Worm (Caenorhabditis elegans) whole organism, L2 larva: ENCODE results near the gene chmp-7.

Experiments
- F13H6.1 ChIP-seq: sonication (generic microtip); optimal IDR thresholded peaks from 2 replicates; lab custom pipeline; 2016; ENCODE audit warnings: missing genetic modification characterization, missing compliant biosample characterization
- Y55F3AM.14 ChIP-seq: fragments of 200-800 bp; sonication (Bioruptor generic); optimal IDR thresholded peaks from 2 replicates; lab custom pipeline; 2018; ENCODE audit warnings: mild to moderate bottlenecking, missing genetic modification characterization, missing compliant biosample characterization
- aly-2 ChIP-seq: fragments of 150-350 bp; optimal IDR thresholded peaks from 2 replicates; lab custom pipeline; 2014; ENCODE audit warnings: missing biosample characterization, missing genetic modification characterization
- ama-1 ChIP-seq: fragments of 150-350 bp; optimal IDR thresholded peaks from 2 replicates; lab custom pipeline; 2018; ENCODE audit warnings: inconsistent platforms
- blmp-1 ChIP-seq: sonication (generic microtip); optimal IDR thresholded peaks from 2 replicates; lab custom pipeline; 2017; ENCODE audit warnings: missing genetic modification characterization, mild to moderate bottlenecking, missing compliant biosample characterization, antibody characterized with exemption, moderate library complexity; ENCODE audit not compliant: insufficient read depth
- crh-2 ChIP-seq: sonication (generic microtip); optimal IDR thresholded peaks from 2 replicates; lab custom pipeline; 2017; ENCODE audit warnings: missing biosample characterization, missing genetic modification characterization
- egl-27 ChIP-seq: sonication (generic microtip); optimal IDR thresholded peaks from 3 replicates; lab custom pipeline; 2017; ENCODE audit warnings: missing biosample characterization, missing genetic modification reagents, missing genetic modification characterization
- elt-1 ChIP-seq: fragments of 150-350 bp; optimal IDR thresholded peaks from 2 replicates; lab custom pipeline; 2014; ENCODE audit warnings: missing biosample characterization, missing genetic modification characterization
- elt-3 ChIP-seq: sonication (generic microtip); optimal IDR thresholded peaks from 2 replicates; lab custom pipeline; 2017; ENCODE audit warnings: missing biosample characterization, missing genetic modification characterization
- fos-1 ChIP-seq: fragments of 150-350 bp; optimal IDR thresholded peaks from 2 replicates; lab custom pipeline; 2014; ENCODE audit warnings: missing biosample characterization, missing genetic modification characterization
- gmeb-1 ChIP-seq: fragments of 150-350 bp; optimal IDR thresholded peaks from 2 replicates; lab custom pipeline; 2014; ENCODE audit warnings: missing biosample characterization, missing genetic modification characterization
- lin-11 ChIP-seq: fragments of 150-350 bp; sonication (generic microtip); optimal IDR thresholded peaks from 2 replicates; lab custom pipeline; 2014; ENCODE audit warnings: missing biosample characterization, missing genetic modification characterization, inconsistent platforms, mixed read lengths
- lin-13 ChIP-seq: fragments of 150-350 bp; optimal IDR thresholded peaks from 2 replicates; lab custom pipeline; 2014; ENCODE audit warnings: missing biosample characterization, missing genetic modification reagents, missing genetic modification characterization
- lin-39 ChIP-seq: fragments of 150-350 bp; optimal IDR thresholded peaks from 2 replicates; lab custom pipeline; 2014; ENCODE audit warnings: missing biosample characterization, missing genetic modification reagents, missing genetic modification characterization
- lsy-2 ChIP-seq, 2 experiments: fragments of 150-350 bp in 1 of 2; sonication (generic microtip) in 1 of 2; optimal IDR thresholded peaks; 2 replicates each; lab custom pipeline; 2014 to 2017; ENCODE audit warnings: missing biosample characterization in 2 of 2, missing genetic modification characterization in 2 of 2
- mab-5 ChIP-seq: fragments of 150-350 bp; optimal IDR thresholded peaks from 2 replicates; lab custom pipeline; 2014; ENCODE audit warnings: missing biosample characterization, missing genetic modification characterization
- mbf-1 ChIP-seq: sonication (generic microtip); optimal IDR thresholded peaks from 2 replicates; lab custom pipeline; 2017; ENCODE audit warnings: missing biosample characterization, missing genetic modification characterization
- mdl-1 ChIP-seq, 2 experiments: fragments of 150-350 bp in 1 of 2; sonication (generic microtip) in 1 of 2; optimal IDR thresholded peaks; 2 replicates each; lab custom pipeline; 2017; ENCODE audit warnings: missing biosample characterization in 2 of 2, missing genetic modification characterization in 2 of 2
- nhr-11 ChIP-seq: fragments of 150-350 bp; optimal IDR thresholded peaks from 2 replicates; lab custom pipeline; 2014; ENCODE audit warnings: missing biosample characterization, missing genetic modification characterization
- nhr-12 ChIP-seq: fragments of 150-350 bp; optimal IDR thresholded peaks from 2 replicates; lab custom pipeline; 2014; ENCODE audit warnings: missing biosample characterization, missing genetic modification characterization
- nhr-129 ChIP-seq: fragments of 150-350 bp; optimal IDR thresholded peaks from 2 replicates; lab custom pipeline; 2014; ENCODE audit warnings: missing biosample characterization, missing genetic modification characterization
- nhr-21 ChIP-seq: fragments of 150-350 bp; optimal IDR thresholded peaks from 2 replicates; lab custom pipeline; 2014; ENCODE audit warnings: missing biosample characterization, missing genetic modification characterization
- nhr-23 ChIP-seq: fragments of 150-350 bp; optimal IDR thresholded peaks from 2 replicates; lab custom pipeline; 2014; ENCODE audit warnings: missing biosample characterization, missing genetic modification reagents, missing genetic modification characterization
- nhr-25 ChIP-seq: fragments of 150-350 bp; sonication (generic microtip); optimal IDR thresholded peaks from 3 replicates; lab custom pipeline; 2014; ENCODE audit warnings: missing biosample characterization, missing genetic modification characterization
- nhr-6 ChIP-seq: fragments of 150-350 bp; optimal IDR thresholded peaks from 2 replicates; lab custom pipeline; 2014; ENCODE audit warnings: missing biosample characterization, missing genetic modification characterization
- nhr-77 ChIP-seq: fragments of 150-350 bp; optimal IDR thresholded peaks from 2 replicates; lab custom pipeline; 2014; ENCODE audit warnings: missing biosample characterization, missing genetic modification characterization
- peb-1 ChIP-seq: fragments of 150-350 bp; optimal IDR thresholded peaks from 2 replicates; lab custom pipeline; 2014; ENCODE audit warnings: missing biosample characterization, missing genetic modification characterization
- sem-4 ChIP-seq: fragments of 150-350 bp; optimal IDR thresholded peaks from 2 replicates; lab custom pipeline; 2014; ENCODE audit warnings: missing biosample characterization, missing genetic modification reagents, missing genetic modification characterization
- skn-1 ChIP-seq: sonication (generic microtip); optimal IDR thresholded peaks from 2 replicates; lab custom pipeline; 2017; ENCODE audit warnings: missing biosample characterization, missing genetic modification characterization
- sma-3 ChIP-seq: sonication (generic microtip); optimal IDR thresholded peaks from 2 replicates; lab custom pipeline; 2016; ENCODE audit warnings: missing genetic modification reagents, missing genetic modification characterization, missing compliant biosample characterization
- sma-9 ChIP-seq, 2 experiments: fragments of 150-350 bp in 1 of 2; sonication (generic microtip) in 1 of 2; optimal IDR thresholded peaks; 2 replicates each; lab custom pipeline; 2014 to 2016; ENCODE audit warnings: missing genetic modification characterization in 2 of 2, mild to moderate bottlenecking in 1 of 2, missing biosample characterization in 1 of 2, missing compliant biosample characterization in 1 of 2, missing genetic modification reagents in 1 of 2, moderate library complexity in 1 of 2
- unc-39 ChIP-seq: fragments of 150-350 bp; optimal IDR thresholded peaks from 2 replicates; lab custom pipeline; 2014; ENCODE audit warnings: missing biosample characterization, missing genetic modification characterization
- unc-55 ChIP-seq: fragments of 150-350 bp; sonication (generic microtip); optimal IDR thresholded peaks from 3 replicates; lab custom pipeline; 2014; ENCODE audit warnings: missing biosample characterization, missing genetic modification reagents, missing genetic modification characterization
- unc-62 ChIP-seq: fragments of 150-350 bp; optimal IDR thresholded peaks from 2 replicates; lab custom pipeline; 2014; ENCODE audit warnings: missing biosample characterization, missing genetic modification reagents, missing genetic modification characterization
- zag-1 ChIP-seq: fragments of 150-350 bp; optimal IDR thresholded peaks from 2 replicates; lab custom pipeline; 2014; ENCODE audit warnings: missing biosample characterization, missing genetic modification characterization
- ztf-1 ChIP-seq: fragments of 200-800 bp; sonication (Bioruptor generic); conservative IDR thresholded peaks from 2 replicates; pipeline ENCODE4 v1.3.6; 2022; ENCODE audit warnings: missing genetic modification characterization, missing compliant biosample characterization
- ztf-11 ChIP-seq: sonication (generic microtip); optimal IDR thresholded peaks from 2 replicates; lab custom pipeline; 2017; ENCODE audit warnings: missing biosample characterization, missing genetic modification characterization
- ztf-4 ChIP-seq: fragments of 150-350 bp; optimal IDR thresholded peaks from 2 replicates; lab custom pipeline; 2014; ENCODE audit warnings: missing biosample characterization, missing genetic modification characterization

chmp-7 gene

DNA sequence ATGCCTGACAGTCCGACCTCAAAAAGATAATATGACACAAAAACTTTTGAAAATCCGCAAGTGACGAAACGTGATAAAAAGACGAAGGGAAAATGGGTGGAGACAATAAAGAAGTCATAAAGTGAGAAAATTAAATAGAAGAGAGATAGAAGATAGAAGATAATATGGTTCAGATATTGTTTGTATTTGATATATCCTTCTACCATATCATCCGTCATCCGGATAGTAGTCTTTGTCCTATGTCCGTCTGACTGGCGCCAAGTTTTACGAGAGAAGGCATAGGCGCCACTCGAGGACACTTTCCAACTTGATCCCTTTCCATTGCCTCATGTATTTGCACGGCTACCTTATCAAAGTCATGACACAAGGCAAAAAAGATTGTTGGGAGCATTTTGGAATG lies 22.9 kb upstream of the chmp-7 start:
- no peak for TF ChIP-seq lsy-2 (tag; optimal IDR thresholded peaks at IDR 0.05; lab: Kevin White, UChicago)
- no peak for TF ChIP-seq egl-27 (tag; lab: Kevin White, UChicago)
- TF ChIP-seq ztf-1, result no peak
- peak; percentile 10 for TF ChIP-seq fos-1 (tag; lab: Kevin White, UChicago)
- TF ChIP-seq nhr-11 (tag; lab: Kevin White, UChicago), result no peak
- TF ChIP-seq sma-9 (GFP tag; optimal IDR thresholded peaks at IDR 0.05; lab: Kevin White, UChicago), result peak; percentile 36
- TF ChIP-seq sma-9 (tag; optimal IDR thresholded peaks at IDR 0.05; lab: Kevin White, UChicago), result no peak
- TF ChIP-seq unc-62, result no peak
- no peak for TF ChIP-seq skn-1 (tag; lab: Kevin White, UChicago)
- TF ChIP-seq elt-3 (tag; lab: Kevin White, UChicago), result no peak
- TF ChIP-seq nhr-12 (tag; lab: Kevin White, UChicago), result no peak
- no peak for TF ChIP-seq lin-13 (GFP tag; lab: Kevin White, UChicago)
- no peak for TF ChIP-seq lin-11 (tag; lab: Kevin White, UChicago)
- no peak for TF ChIP-seq Y55F3AM.14 (GFP tag; lab: Kevin White, UChicago)
- peak; percentile 47 for TF ChIP-seq nhr-21
- TF ChIP-seq nhr-129 (tag; lab: Kevin White, UChicago), result peak; percentile 30
- no peak for TF ChIP-seq gmeb-1 (tag; lab: Kevin White, UChicago)
- no peak for TF ChIP-seq nhr-77
- TF ChIP-seq aly-2 (tag; lab: Kevin White, UChicago), result no peak
- TF ChIP-seq sma-3 (GFP tag; lab: Kevin White, UChicago), result peak; percentile 77
- TF ChIP-seq, all 48 proteins: peak for 5

DNA sequence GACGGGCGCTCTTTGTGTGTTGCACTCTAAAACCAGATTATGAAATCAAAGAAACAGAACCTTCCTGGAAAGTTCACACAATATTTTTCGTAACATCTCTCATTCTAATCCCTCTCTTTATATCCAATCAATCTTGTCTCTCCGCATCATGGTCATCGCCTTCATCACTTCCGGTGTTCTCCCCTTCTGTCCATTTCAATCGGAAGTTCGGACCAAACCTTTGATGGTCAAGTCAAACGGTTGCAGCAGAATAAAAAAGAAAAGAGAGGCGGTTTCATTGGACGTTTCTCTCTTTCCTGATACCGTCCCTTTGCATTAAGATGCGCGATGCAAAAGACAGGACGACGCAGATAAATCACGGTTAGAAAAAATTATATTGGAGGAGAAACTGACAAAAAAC lies 21.7 kb upstream of the chmp-7 start:
- TF ChIP-seq egl-27 (tag; lab: Kevin White, UChicago), result peak; percentile 52
- no peak for TF ChIP-seq lin-39 (tag; lab: Kevin White, UChicago)
- TF ChIP-seq sma-3 (GFP tag; lab: Kevin White, UChicago), result peak; percentile 12
- TF ChIP-seq nhr-21, result peak; percentile 81

DNA sequence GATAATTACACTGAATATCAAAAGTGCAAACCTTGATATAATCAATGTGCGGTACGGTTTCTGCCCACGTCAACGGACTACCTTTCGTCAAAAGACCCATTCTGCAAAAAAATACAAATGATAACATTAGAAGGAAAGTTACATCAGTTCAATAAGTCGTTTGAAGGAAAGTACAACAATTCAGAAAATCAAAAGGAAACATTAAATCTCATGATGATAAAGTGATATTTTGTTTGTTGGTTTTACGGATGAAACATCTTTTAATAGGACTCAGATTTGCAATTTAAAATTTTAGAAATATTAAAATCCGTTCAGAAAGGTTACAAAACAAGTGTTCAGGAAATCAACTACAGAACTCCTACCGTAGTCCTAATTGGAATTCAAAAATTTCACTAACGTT lies 16.6 kb upstream of the chmp-7 start, which contains the start of gene gcs-1:
Gene gcs-1 (minus strand): TSS at position 101 of the 400 bp plus-strand sequence.
- TF ChIP-seq nhr-21, result no peak
- TF ChIP-seq nhr-129 (tag; lab: Kevin White, UChicago), result no peak
- TF ChIP-seq blmp-1 (tag; lab: Kevin White, UChicago), result no peak
- TF ChIP-seq nhr-6, result no peak
- TF ChIP-seq lin-11 (tag; lab: Kevin White, UChicago), result no peak
- TF ChIP-seq F13H6.1, result no peak
- TF ChIP-seq lin-13 (GFP tag; lab: Kevin White, UChicago), result no peak
- TF ChIP-seq ztf-1, result no peak
- TF ChIP-seq Y55F3AM.14 (GFP tag; lab: Kevin White, UChicago), result no peak
- no peak for TF ChIP-seq nhr-23 (tag; lab: Kevin White, UChicago)

DNA sequence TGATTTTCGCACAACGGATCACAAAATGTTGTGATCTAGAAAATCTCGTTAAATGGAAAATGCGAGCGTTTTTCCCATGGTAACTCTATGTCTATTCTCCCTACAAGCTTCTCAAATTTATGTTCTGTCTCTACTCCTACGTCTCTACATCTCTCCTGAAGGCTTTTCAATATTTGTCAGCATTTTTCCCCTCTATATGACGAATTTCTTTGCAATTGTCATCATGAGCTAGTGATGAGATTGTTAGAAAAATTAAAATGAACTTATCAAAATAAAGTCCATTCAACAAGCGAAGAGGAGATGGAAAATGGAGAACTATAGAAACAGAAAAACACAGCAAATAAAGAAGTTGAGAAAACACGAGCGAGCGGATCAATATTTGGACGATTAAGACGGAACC lies 16.0 kb upstream of the chmp-7 start:
- TF ChIP-seq mdl-1 (tag; optimal IDR thresholded peaks at IDR 0.05; lab: Kevin White, UChicago) (no peak), gmeb-1 (tag; lab: Kevin White, UChicago) (no peak), crh-2 (no peak), Y55F3AM.14 (GFP tag; lab: Kevin White, UChicago) (no peak), lsy-2 (tag; optimal IDR thresholded peaks at IDR 0.05; lab: Kevin White, UChicago) (no peak), skn-1 (tag; lab: Kevin White, UChicago) (peak; percentile 94), mab-5 (no peak), mbf-1 (tag; lab: Kevin White, UChicago) (no peak), lin-39 (tag; lab: Kevin White, UChicago) (no peak), fos-1 (tag; lab: Kevin White, UChicago) (peak; percentile 15), unc-39 (no peak), blmp-1 (tag; lab: Kevin White, UChicago) (no peak), lin-13 (GFP tag; lab: Kevin White, UChicago) (no peak), nhr-6 (no peak), elt-3 (tag; lab: Kevin White, UChicago) (no peak), zag-1 (tag; lab: Kevin White, UChicago) (no peak), ztf-1 (no peak)

DNA sequence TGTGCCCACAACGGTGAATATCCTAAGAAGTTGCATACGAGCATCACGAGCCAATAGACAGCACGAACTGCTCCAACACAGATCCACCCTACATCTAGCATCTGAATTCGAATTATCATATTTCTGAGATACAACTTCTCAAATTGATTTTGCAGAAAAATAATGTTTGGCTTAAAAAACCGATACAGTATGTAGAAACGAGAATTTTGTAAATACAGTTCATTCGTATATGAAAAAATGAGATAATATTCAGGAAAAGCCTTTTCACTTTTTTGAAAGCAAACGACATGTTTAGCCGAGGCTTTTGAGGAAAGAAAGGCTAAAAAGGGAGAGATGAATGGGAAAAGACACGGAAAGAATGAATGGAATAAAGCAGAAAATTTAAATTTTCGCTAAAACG lies 13.5 kb upstream of the chmp-7 start, which contains the start of gene F37B12.3:
Gene F37B12.3 (minus strand): TSS at position 101 of the 400 bp plus-strand sequence.
- TF ChIP-seq mdl-1 (tag; optimal IDR thresholded peaks at IDR 0.05; lab: Kevin White, UChicago) (no peak), elt-1 (tag; lab: Kevin White, UChicago) (no peak), mbf-1 (tag; lab: Kevin White, UChicago) (no peak), zag-1 (tag; lab: Kevin White, UChicago) (no peak), sem-4 (tag; lab: Kevin White, UChicago) (no peak), ztf-4 (tag; lab: Kevin White, UChicago) (no peak), elt-3 (tag; lab: Kevin White, UChicago) (no peak), peb-1 (tag; lab: Kevin White, UChicago) (no peak), nhr-77 (no peak), sma-9 (GFP tag; optimal IDR thresholded peaks at IDR 0.05; lab: Kevin White, UChicago) (no peak), sma-9 (tag; optimal IDR thresholded peaks at IDR 0.05; lab: Kevin White, UChicago) (no peak), unc-55 (GFP tag; lab: Kevin White, UChicago) (no peak), ztf-11 (tag; lab: Kevin White, UChicago) (no peak), lin-39 (tag; lab: Kevin White, UChicago) (no peak), Y55F3AM.14 (GFP tag; lab: Kevin White, UChicago) (no peak), nhr-25 (tag; lab: Kevin White, UChicago) (no peak), sma-3 (GFP tag; lab: Kevin White, UChicago) (no peak), ama-1 (lab: Kevin White, UChicago) (no peak), lsy-2 (tag; optimal IDR thresholded peaks at IDR 0.05; lab: Kevin White, UChicago) (no peak)
